Worm (Caenorhabditis elegans) whole organism, L4/young adult: Measurements from ENCODE around the gene W04H10.5.
"Not testable (repeated sequence)": the region's sequence is repeated elsewhere in the genome, so short reads cannot be mapped to it uniquely, and the experiment has no call there.

Source experiments
- W03F9.2 ChIP-seq: fragments of 150-350 bp; optimal IDR thresholded peaks from 2 replicates; lab custom pipeline; 2014; ENCODE audit warnings: missing biosample characterization, missing genetic modification characterization
- dao-5 ChIP-seq: sonication (generic microtip); optimal IDR thresholded peaks from 2 replicates; lab custom pipeline; 2016; ENCODE audit warnings: missing genotype, missing genetic modification characterization, moderate library complexity, missing compliant biosample characterization
- him-1 ChIP-seq: sonication (generic microtip); optimal IDR thresholded peaks from 2 replicates; lab custom pipeline; 2016; ENCODE audit warnings: missing genotype, missing genetic modification reagents, missing genetic modification characterization, missing compliant biosample characterization

The W04H10.5 gene

ce11 chrII:596702-597101 is 9.4 kb upstream of the W04H10.5 start:
- TF ChIP-seq W03F9.2 (tag; lab: Kevin White, UChicago) (no peak), dao-5 (no peak), him-1 (tag; lab: Kevin White, UChicago) (no peak)

DNA sequence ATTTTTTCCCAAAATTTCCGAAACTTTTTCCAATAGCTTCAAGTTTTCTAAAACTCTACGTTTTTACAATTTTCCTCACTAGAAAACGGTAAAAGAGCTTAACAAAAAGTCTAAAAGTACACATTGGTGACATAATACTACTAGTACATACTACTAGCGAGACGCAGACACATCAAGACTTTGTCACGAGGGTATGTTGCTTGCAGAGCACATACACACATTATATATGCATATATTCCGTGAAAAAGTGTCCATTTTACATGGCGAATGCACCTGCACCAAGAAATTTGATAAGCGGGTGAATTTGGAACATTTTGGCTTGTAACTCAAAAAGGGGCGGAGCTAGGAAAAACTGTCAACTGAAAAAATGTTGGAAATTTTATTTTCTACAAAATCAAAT is 4.8 kb upstream of the W04H10.5 start:
- no peak for TF ChIP-seq W03F9.2 (tag; lab: Kevin White, UChicago)
- TF ChIP-seq dao-5 = no peak
- TF ChIP-seq him-1 (tag; lab: Kevin White, UChicago) = no peak

- no peak for TF ChIP-seq him-1 (tag; lab: Kevin White, UChicago)
- TF ChIP-seq dao-5 = no peak
- no peak for TF ChIP-seq W03F9.2 (tag; lab: Kevin White, UChicago)
Observed at ce11 chrII:602020-602419, 4.1 kb upstream of the W04H10.5 start, which contains the start of gene nhl-3. TSS of gene nhl-3 (minus strand) at chrII:602120.

DNA sequence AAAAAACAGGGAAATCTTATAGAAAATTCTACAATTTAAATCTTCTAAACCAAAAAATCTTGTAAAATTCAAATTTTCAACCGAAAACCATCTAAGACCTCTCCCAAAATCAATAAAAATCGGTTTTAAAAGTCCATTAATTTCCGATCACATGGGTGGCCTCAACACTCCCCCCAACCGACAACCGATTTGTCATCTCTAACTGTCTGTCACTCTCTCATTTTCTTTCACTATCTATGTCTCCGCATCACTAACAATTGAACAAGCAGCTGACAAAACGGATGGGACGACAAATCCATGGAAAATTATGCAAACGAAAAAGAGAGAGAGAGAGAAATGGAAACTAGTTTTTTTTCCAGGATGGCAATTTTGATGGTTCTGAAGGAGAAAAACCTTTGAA is 3.2 kb upstream of the W04H10.5 start:
- TF ChIP-seq W03F9.2 (tag; lab: Kevin White, UChicago) (no peak), him-1 (tag; lab: Kevin White, UChicago) (no peak), dao-5 (no peak)

- TF ChIP-seq him-1 (tag; lab: Kevin White, UChicago) = no peak
- no peak for TF ChIP-seq W03F9.2 (tag; lab: Kevin White, UChicago)
- TF ChIP-seq dao-5 = no peak
Observed at ce11 chrII:605267-605666, 866 bp upstream of the W04H10.5 start, which contains the start of gene W04H10.2. TSS of gene W04H10.2 (plus strand) at chrII:605567.

DNA sequence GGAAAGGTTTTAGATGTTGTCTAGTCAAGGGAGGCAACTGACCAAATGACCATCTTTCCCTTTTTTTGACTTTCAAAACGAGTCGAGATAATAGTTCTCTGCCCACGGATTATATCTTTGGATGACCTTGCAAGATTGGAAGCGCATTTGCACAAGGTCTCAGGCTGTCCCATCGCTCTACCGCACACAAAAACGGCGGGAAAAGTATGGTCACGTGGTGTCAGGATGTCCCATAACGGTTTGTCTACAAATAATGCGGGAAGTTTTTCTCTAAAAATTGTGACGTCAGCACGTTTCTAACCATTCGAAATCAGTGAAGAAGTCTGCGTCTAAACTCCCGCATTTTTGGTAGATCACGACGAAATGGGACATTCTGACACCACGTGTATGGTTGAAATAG is 2.2 kb downstream of the W04H10.5 start, which contains the start of gene W04H10.6:
W04H10.6 (minus strand) TSS at position 101 of the 400 bp plus-strand sequence.
- TF ChIP-seq dao-5 (no peak), him-1 (tag; lab: Kevin White, UChicago) (no peak), W03F9.2 (tag; lab: Kevin White, UChicago) (no peak)

- TF ChIP-seq W03F9.2 (tag; lab: Kevin White, UChicago) (no peak), him-1 (tag; lab: Kevin White, UChicago) (no peak), dao-5 (no peak)
Observed at ce11 chrII:608757-609156, 2.6 kb downstream of the W04H10.5 start, which contains the start of gene W04H10.1. TSS of gene W04H10.1 (plus strand) at chrII:609057.

ce11 chrII:612361-612760 is 6.2 kb downstream of the W04H10.5 start, which contains the start of gene clec-118:
TSS of gene clec-118 (minus strand) at chrII:612461.
- not testable (repeated sequence) for TF ChIP-seq dao-5; him-1 (tag; lab: Kevin White, UChicago); W03F9.2 (tag; lab: Kevin White, UChicago)

DNA sequence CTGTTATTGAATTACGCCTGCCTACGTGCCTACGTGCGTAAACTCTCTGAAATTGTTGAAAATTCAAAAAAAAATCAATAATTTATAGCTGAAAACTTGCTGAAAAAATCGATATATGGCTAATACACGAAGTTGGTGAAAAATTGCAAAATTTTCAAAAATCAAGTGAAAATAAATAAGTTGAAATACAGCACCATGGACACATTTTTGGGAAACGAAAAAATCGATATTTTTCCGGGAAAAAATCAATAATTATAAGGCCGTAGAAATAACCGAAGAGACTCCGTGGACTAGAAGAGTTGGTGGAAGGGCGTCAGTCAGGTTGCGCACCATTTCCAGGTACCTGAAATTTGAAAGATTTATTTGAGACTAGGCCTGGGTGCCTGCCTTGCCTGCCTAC is 8.6 kb downstream of the W04H10.5 start:
- no peak for TF ChIP-seq him-1 (tag; lab: Kevin White, UChicago)

ce11 chrII:621141-621540 is 15.0 kb downstream of the W04H10.5 start:
- no peak for TF ChIP-seq dao-5
- no peak for TF ChIP-seq W03F9.2 (tag; lab: Kevin White, UChicago)
- no peak for TF ChIP-seq him-1 (tag; lab: Kevin White, UChicago)

- TF ChIP-seq dao-5 = no peak
- no peak for TF ChIP-seq W03F9.2 (tag; lab: Kevin White, UChicago)
- TF ChIP-seq him-1 (tag; lab: Kevin White, UChicago) = no peak
Observed at ce11 chrII:622478-622877, 16.3 kb downstream of the W04H10.5 start.

DNA sequence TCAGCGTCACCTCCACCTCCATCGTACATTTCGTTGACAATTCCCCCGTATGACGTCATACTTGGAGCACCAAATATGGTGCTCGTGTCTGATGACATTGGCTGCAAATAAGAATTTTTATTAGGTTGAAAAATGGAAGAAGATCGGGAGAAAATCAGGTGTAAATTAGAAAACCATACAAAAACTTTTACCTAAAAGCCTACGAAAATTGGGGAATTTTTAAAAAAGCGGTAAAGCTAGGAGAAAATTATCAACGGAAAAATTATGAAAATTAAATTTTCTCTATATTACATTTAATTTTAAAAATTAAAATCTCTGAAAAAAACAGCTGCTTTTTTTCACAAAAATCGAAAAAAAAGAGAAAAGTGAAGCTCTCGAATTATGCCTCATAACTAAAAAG is 18.3 kb downstream of the W04H10.5 start, which contains the start of gene T04B8.5:
T04B8.5 (minus strand) TSS at position 101 of the 400 bp plus-strand sequence.
- TF ChIP-seq him-1 (tag; lab: Kevin White, UChicago) (no peak), W03F9.2 (tag; lab: Kevin White, UChicago) (no peak)

DNA sequence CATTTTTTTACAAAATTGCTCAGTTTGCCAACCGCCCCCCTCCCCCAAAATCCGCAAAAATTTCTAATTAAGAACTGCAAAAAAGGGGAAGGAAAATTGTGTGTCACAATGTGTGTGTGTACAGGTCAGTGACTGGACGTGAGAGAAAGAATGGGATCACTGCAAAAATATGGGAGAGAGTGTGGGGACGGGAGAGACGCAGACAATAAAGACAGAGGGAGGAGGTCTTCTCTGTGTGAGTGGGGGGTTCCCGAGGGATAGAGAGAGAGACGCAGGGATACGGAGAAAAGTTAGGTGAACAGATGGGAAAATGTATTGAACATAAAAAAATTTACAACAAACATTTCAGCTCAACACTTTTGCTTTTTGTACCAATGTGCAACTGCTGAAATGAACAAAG is 19.8 kb downstream of the W04H10.5 start:
- TF ChIP-seq him-1 (tag; lab: Kevin White, UChicago) = no peak
- no peak for TF ChIP-seq dao-5
- TF ChIP-seq W03F9.2 (tag; lab: Kevin White, UChicago) = no peak

- TF ChIP-seq him-1 (tag; lab: Kevin White, UChicago) (no peak), W03F9.2 (tag; lab: Kevin White, UChicago) (no peak), dao-5 (no peak)
Observed at ce11 chrII:627205-627604, 21.1 kb downstream of the W04H10.5 start, which contains the start of gene arrd-1. TSS of gene arrd-1 (plus strand) at chrII:627505.

DNA sequence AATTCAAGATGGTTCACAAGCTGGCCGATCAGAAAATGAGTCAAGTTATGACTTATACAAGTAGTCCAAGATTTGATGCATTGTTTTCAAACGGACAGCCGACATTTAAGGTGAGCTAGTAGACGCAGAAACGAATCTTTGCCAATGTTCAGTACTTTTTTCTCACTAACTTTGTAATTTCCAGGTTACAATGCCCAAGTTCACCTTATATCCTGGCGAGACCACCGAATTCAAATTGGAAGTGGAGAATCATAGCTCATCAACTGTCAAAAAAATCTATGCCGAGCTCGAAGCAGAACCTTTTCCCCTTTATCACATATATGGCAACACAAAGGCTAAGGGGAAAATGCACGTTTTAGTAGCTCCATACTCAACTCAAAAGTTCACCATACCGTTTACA is 21.8 kb downstream of the W04H10.5 start:
- TF ChIP-seq him-1 (tag; lab: Kevin White, UChicago) (no peak), W03F9.2 (tag; lab: Kevin White, UChicago) (no peak), dao-5 (no peak)
